Fruit fly (Drosophila melanogaster) whole organism, prepupa: ENCODE results near the gene hng2.

Experiments
- Blimp-1 ChIP-seq: fragments of 200-800 bp; sonication (Bioruptor generic); optimal IDR thresholded peaks from 3 replicates; lab custom pipeline; 2017; ENCODE audit warnings: missing biosample characterization, missing genetic modification characterization, mild to moderate bottlenecking, moderate library complexity, missing genetic modification reagents
- CG10631 ChIP-seq: fragments of 200-800 bp; sonication (Bioruptor generic); optimal IDR thresholded peaks from 2 replicates; lab custom pipeline; 2016; ENCODE audit warnings: missing biosample characterization, missing genetic modification characterization
- CG10669 ChIP-seq: fragments of 200-800 bp; sonication (Bioruptor generic); optimal IDR thresholded peaks from 3 replicates; lab custom pipeline; 2018; ENCODE audit warnings: missing biosample characterization, mild to moderate bottlenecking, missing genetic modification characterization, moderate library complexity
- CG11762 ChIP-seq: fragments of 200-800 bp; sonication (Bioruptor generic); optimal IDR thresholded peaks from 3 replicates; lab custom pipeline; 2016; ENCODE audit warnings: missing biosample characterization, missing genetic modification characterization; ENCODE audit not compliant: insufficient read depth
- CG11902 ChIP-seq: fragments of 200-800 bp; sonication (Bioruptor generic); optimal IDR thresholded peaks from 3 replicates; lab custom pipeline; 2016; ENCODE audit warnings: missing biosample characterization, missing genetic modification characterization
- CG15336 ChIP-seq: fragments of 200-800 bp; sonication (Bioruptor generic); IDR thresholded peaks from 2 replicates; pipeline ENCODE4 v1.3.6; 2022; ENCODE audit warnings: missing biosample characterization, missing genetic modification characterization
- CG16779 ChIP-seq: fragments of 200-800 bp; sonication (Bioruptor generic); optimal IDR thresholded peaks from 3 replicates; lab custom pipeline; 2017; ENCODE audit warnings: missing biosample characterization, mild to moderate bottlenecking, missing genetic modification characterization
- CG3032 ChIP-seq: fragments of 200-800 bp; optimal IDR thresholded peaks from 2 replicates; lab custom pipeline; 2019; ENCODE audit warnings: missing biosample characterization, mild to moderate bottlenecking, missing genetic modification characterization, moderate library complexity
- CG31627 ChIP-seq: fragments of 200-800 bp; sonication (Bioruptor generic); optimal IDR thresholded peaks from 3 replicates; lab custom pipeline; 2016; ENCODE audit warnings: missing biosample characterization, missing genetic modification characterization
- CG34406 ChIP-seq: fragments of 200-800 bp; sonication (Bioruptor generic); optimal IDR thresholded peaks from 3 replicates; lab custom pipeline; 2016; ENCODE audit warnings: missing biosample characterization, missing genetic modification characterization
- CG3919 ChIP-seq: fragments of 200-800 bp; sonication (Bioruptor generic); optimal IDR thresholded peaks from 3 replicates; lab custom pipeline; 2016; ENCODE audit warnings: missing biosample characterization, missing genetic modification characterization
- CG4318 ChIP-seq: fragments of 200-800 bp; sonication (Bioruptor generic); optimal IDR thresholded peaks from 3 replicates; lab custom pipeline; 2017; ENCODE audit warnings: missing biosample characterization, mild to moderate bottlenecking, missing genetic modification characterization
- CG6163 ChIP-seq: fragments of 200-800 bp; sonication (Bioruptor generic); IDR thresholded peaks from 3 replicates; pipeline ENCODE4 v1.3.6; 2022; ENCODE audit warnings: missing biosample characterization, missing genetic modification characterization
- CG6276 ChIP-seq: fragments of 200-800 bp; sonication (Bioruptor generic); optimal IDR thresholded peaks from 2 replicates; lab custom pipeline; 2017; ENCODE audit warnings: missing biosample characterization, mild to moderate bottlenecking, missing genetic modification characterization
- CG6792 ChIP-seq: fragments of 200-800 bp; sonication (Bioruptor generic); optimal IDR thresholded peaks from 3 replicates; lab custom pipeline; 2016; ENCODE audit warnings: missing biosample characterization, missing genetic modification characterization
- CG6808 ChIP-seq: fragments of 200-800 bp; sonication (Bioruptor generic); optimal IDR thresholded peaks from 3 replicates; lab custom pipeline; 2017; ENCODE audit warnings: missing biosample characterization, missing genetic modification characterization, mild to moderate bottlenecking, moderate library complexity, missing genetic modification reagents
- CG7368 ChIP-seq: fragments of 200-800 bp; sonication (Bioruptor generic); optimal IDR thresholded peaks from 3 replicates; lab custom pipeline; 2016; ENCODE audit warnings: missing biosample characterization, missing genetic modification characterization
- CG8119 ChIP-seq: fragments of 200-800 bp; sonication (Bioruptor generic); IDR thresholded peaks from 3 replicates; pipeline ENCODE4 v1.3.6; 2022; ENCODE audit warnings: missing biosample characterization, missing genetic modification characterization
- CG8632 ChIP-seq: fragments of 200-800 bp; sonication (Bioruptor generic); optimal IDR thresholded peaks from 3 replicates; lab custom pipeline; 2016; ENCODE audit warnings: missing biosample characterization, missing genetic modification characterization
- Eip78C ChIP-seq: fragments of 200-800 bp; sonication (Bioruptor generic); peaks from one replicate; lab custom pipeline; 2016; ENCODE audit warnings: missing biosample characterization, missing genetic modification characterization
- Eip93F ChIP-seq: fragments of 200-800 bp; sonication (Bioruptor generic); optimal IDR thresholded peaks from 2 replicates; lab custom pipeline; 2016; ENCODE audit warnings: missing biosample characterization, mild to moderate bottlenecking, missing genetic modification characterization
- Ets21C ChIP-seq: fragments of 200-800 bp; sonication (Bioruptor generic); optimal IDR thresholded peaks from 3 replicates; lab custom pipeline; 2016; ENCODE audit warnings: missing biosample characterization, missing genetic modification characterization
- Ets96B ChIP-seq: fragments of 200-800 bp; optimal IDR thresholded peaks from 2 replicates; lab custom pipeline; 2019; ENCODE audit warnings: missing biosample characterization, mild to moderate bottlenecking, missing genetic modification characterization, moderate library complexity
- Gug ChIP-seq: fragments of 200-800 bp; sonication (Bioruptor generic); IDR thresholded peaks from 2 replicates; pipeline ENCODE4 v1.3.6; 2022; ENCODE audit warnings: missing biosample characterization, missing genetic modification characterization
- Hr4 ChIP-seq: fragments of 200-800 bp; sonication (Bioruptor generic); optimal IDR thresholded peaks from 3 replicates; lab custom pipeline; 2016; ENCODE audit warnings: missing biosample characterization, missing genetic modification characterization
- Lpt ChIP-seq: fragments of 200-800 bp; sonication (Bioruptor generic); optimal IDR thresholded peaks from 3 replicates; lab custom pipeline; 2016; ENCODE audit warnings: missing biosample characterization, missing genetic modification characterization
- Met ChIP-seq: fragments of 200-800 bp; sonication (Bioruptor generic); optimal IDR thresholded peaks from 3 replicates; lab custom pipeline; 2016; ENCODE audit warnings: missing biosample characterization, missing genetic modification characterization
- Smox ChIP-seq: fragments of 200-800 bp; sonication (Bioruptor generic); optimal IDR thresholded peaks from 3 replicates; lab custom pipeline; 2016; ENCODE audit warnings: missing biosample characterization, missing genetic modification characterization
- Sox14 ChIP-seq: fragments of 200-800 bp; sonication (Bioruptor generic); optimal IDR thresholded peaks from 3 replicates; lab custom pipeline; 2016; ENCODE audit warnings: missing biosample characterization, missing genetic modification characterization
- Sox15 ChIP-seq: fragments of 200-800 bp; sonication (Bioruptor generic); optimal IDR thresholded peaks from 3 replicates; lab custom pipeline; 2016; ENCODE audit warnings: missing biosample characterization, missing genetic modification characterization
- achi ChIP-seq: fragments of 200-800 bp; sonication (Bioruptor generic); optimal IDR thresholded peaks from 3 replicates; lab custom pipeline; 2016; ENCODE audit warnings: missing biosample characterization, missing genetic modification characterization
- cyc ChIP-seq: fragments of 200-800 bp; sonication (Bioruptor generic); optimal IDR thresholded peaks from 3 replicates; lab custom pipeline; 2016; ENCODE audit warnings: missing biosample characterization, missing genetic modification characterization
- dac ChIP-seq: fragments of 200-800 bp; sonication (Bioruptor generic); optimal IDR thresholded peaks from 2 replicates; lab custom pipeline; 2017; ENCODE audit warnings: missing biosample characterization, mild to moderate bottlenecking, missing genetic modification characterization
- dsx ChIP-seq: fragments of 200-800 bp; optimal IDR thresholded peaks from 3 replicates; lab custom pipeline; 2019; ENCODE audit warnings: missing biosample characterization, mild to moderate bottlenecking, missing genetic modification characterization, moderate library complexity; ENCODE audit not compliant: poor library complexity, severe bottlenecking
- esn ChIP-seq: fragments of 200-800 bp; sonication (Bioruptor generic); optimal IDR thresholded peaks from 2 replicates; lab custom pipeline; 2016; ENCODE audit warnings: missing biosample characterization, mild to moderate bottlenecking, missing genetic modification characterization, moderate library complexity
- fd59A ChIP-seq: fragments of 200-800 bp; sonication (Bioruptor generic); optimal IDR thresholded peaks from 2 replicates; lab custom pipeline; 2017; ENCODE audit warnings: missing biosample characterization, mild to moderate bottlenecking, missing genetic modification characterization, missing genetic modification reagents
- fd85E ChIP-seq: fragments of 200-800 bp; sonication (Bioruptor generic); optimal IDR thresholded peaks from 3 replicates; lab custom pipeline; 2016; ENCODE audit warnings: missing biosample characterization, missing genetic modification characterization
- fkh ChIP-seq: fragments of 200-800 bp; sonication (Bioruptor generic); optimal IDR thresholded peaks from 3 replicates; lab custom pipeline; 2017; ENCODE audit warnings: missing biosample characterization, mild to moderate bottlenecking, missing genetic modification characterization, moderate library complexity
- lz ChIP-seq: fragments of 200-800 bp; sonication (Bioruptor generic); optimal IDR thresholded peaks from 3 replicates; lab custom pipeline; 2016; ENCODE audit warnings: missing biosample characterization, missing genetic modification characterization
- pdm3 ChIP-seq: fragments of 200-800 bp; sonication (Bioruptor generic); optimal IDR thresholded peaks from 3 replicates; lab custom pipeline; 2016; ENCODE audit warnings: missing biosample characterization, missing genetic modification characterization
- salr ChIP-seq, 2 experiments: fragments of 200-800 bp; sonication (Bioruptor generic); optimal IDR thresholded peaks; 3 replicates each; lab custom pipeline; 2016 to 2018; ENCODE audit warnings: missing biosample characterization in 2 of 2, missing genetic modification characterization in 2 of 2, mild to moderate bottlenecking in 1 of 2
- spab ChIP-seq: fragments of 200-800 bp; sonication (Bioruptor generic); optimal IDR thresholded peaks from 2 replicates; lab custom pipeline; 2017; ENCODE audit warnings: missing biosample characterization, mild to moderate bottlenecking, missing genetic modification characterization, missing genetic modification reagents
- ss ChIP-seq, 2 experiments: fragments of 200-800 bp; sonication (Bioruptor generic); optimal IDR thresholded peaks; 2 replicates in 1 of 2; 3 replicates in 1 of 2; lab custom pipeline; 2017 to 2018; ENCODE audit warnings: mild to moderate bottlenecking in 2 of 2, missing biosample characterization in 2 of 2, missing genetic modification characterization in 2 of 2, moderate library complexity in 1 of 2
- topi ChIP-seq: fragments of 200-800 bp; sonication (Bioruptor generic); optimal IDR thresholded peaks from 3 replicates; lab custom pipeline; 2016; ENCODE audit warnings: missing biosample characterization, missing genetic modification characterization
- vri ChIP-seq: fragments of 200-800 bp; sonication (Bioruptor generic); optimal IDR thresholded peaks from 3 replicates; lab custom pipeline; 2016; ENCODE audit warnings: missing biosample characterization, mild to moderate bottlenecking, missing genetic modification characterization

Gene hng2

dm6 chr3R:8846154-8846648, 40.1 kb downstream of the hng2 start (continued):
- TF ChIP-seq Hr4 (GFP tag; lab: Kevin White, UChicago) (no peak), CG15336 (GFP tag; lab: Robert Waterston, UW) (peak; percentile 62), Sox15 (GFP tag; lab: Kevin White, UChicago) (no peak), CG10669 (GFP tag; lab: Kevin White, UChicago) (peak; percentile 23), CG3919 (no peak), CG7368 (GFP tag; lab: Kevin White, UChicago) (no peak), lz (GFP tag; lab: Kevin White, UChicago) (no peak), vri (peak; percentile 33), CG10631 (GFP tag; lab: Kevin White, UChicago) (no peak), Eip93F (GFP tag; lab: Kevin White, UChicago) (no peak), CG8632 (GFP tag; lab: Kevin White, UChicago) (peak; percentile 19), spab (GFP tag; lab: Kevin White, UChicago) (no peak), Met (GFP tag; lab: Kevin White, UChicago) (no peak), fd59A (no peak), CG3032 (tag; lab: Kevin White, UChicago) (no peak), CG6808 (GFP tag; lab: Kevin White, UChicago) (peak; percentile 43), achi (GFP tag; lab: Kevin White, UChicago) (peak; percentile 11), Lpt (peak; percentile 0), Ets21C (GFP tag; lab: Kevin White, UChicago) (no peak), Gug (GFP tag; lab: Robert Waterston, UW) (no peak), CG16779 (tag; lab: Kevin White, UChicago) (no peak), pdm3 (no peak), CG4318 (GFP tag; lab: Kevin White, UChicago) (no peak)

dm6 chr3R:8847096-8847639, 41.0 kb downstream of the hng2 start:
- TF ChIP-seq Ets96B (tag; lab: Kevin White, UChicago) = peak; percentile 43
- no peak for TF ChIP-seq Gug (GFP tag; lab: Robert Waterston, UW)
- TF ChIP-seq Eip78C = peak; percentile 83
- peak; percentile 70 for TF ChIP-seq CG6163 (GFP tag; lab: Robert Waterston, UW)
- no peak for TF ChIP-seq Lpt
- TF ChIP-seq CG3032 (tag; lab: Kevin White, UChicago) = peak; percentile 43
- TF ChIP-seq fd85E (GFP tag; lab: Kevin White, UChicago) = no peak
- peak; percentile 50 for TF ChIP-seq CG8632 (GFP tag; lab: Kevin White, UChicago)
- peak; percentile 34 for TF ChIP-seq Sox15 (GFP tag; lab: Kevin White, UChicago)
- TF ChIP-seq CG11762 = peak; percentile 22
- TF ChIP-seq cyc (GFP tag; lab: Kevin White, UChicago) = peak; percentile 36
- peak; percentile 32 for TF ChIP-seq Smox (GFP tag; lab: Kevin White, UChicago)
- TF ChIP-seq CG7368 (GFP tag; lab: Kevin White, UChicago) = no peak
- peak; percentile 15 for TF ChIP-seq spab (GFP tag; lab: Kevin White, UChicago)
- peak; percentile 29 for TF ChIP-seq Ets21C (GFP tag; lab: Kevin White, UChicago)
- peak; percentile 13 to 21 for TF ChIP-seq salr (GFP tag; optimal IDR thresholded peaks at IDR 0.05; lab: Kevin White, UChicago)
- TF ChIP-seq CG15336 (GFP tag; lab: Robert Waterston, UW) = peak; percentile 55
- TF ChIP-seq topi = peak; percentile 40
- TF ChIP-seq CG34406 (GFP tag; lab: Kevin White, UChicago) = peak; percentile 52
- TF ChIP-seq dac (GFP tag; lab: Kevin White, UChicago) = peak; percentile 11
- peak; percentile 55 for TF ChIP-seq esn (GFP tag; lab: Kevin White, UChicago)
- peak; percentile 59; the same call in 2 of the 3 replicates for TF ChIP-seq CG8119 (GFP tag; lab: Robert Waterston, UW)
- TF ChIP-seq dsx (GFP tag; lab: Kevin White, UChicago) = peak; percentile 12
- peak; percentile 45 for TF ChIP-seq lz (GFP tag; lab: Kevin White, UChicago)
- TF ChIP-seq CG16779 (tag; lab: Kevin White, UChicago) = no peak
- TF ChIP-seq CG11902 = peak; percentile 49
- peak; percentile 42 for TF ChIP-seq Sox14
- TF ChIP-seq achi (GFP tag; lab: Kevin White, UChicago) = peak; percentile 60
- no peak for TF ChIP-seq Eip93F (GFP tag; lab: Kevin White, UChicago)
- peak; percentile 59 for TF ChIP-seq CG10669 (GFP tag; lab: Kevin White, UChicago)
- peak; percentile 51 for TF ChIP-seq Hr4 (GFP tag; lab: Kevin White, UChicago)
- peak; percentile 34 for TF ChIP-seq CG6808 (GFP tag; lab: Kevin White, UChicago)
- peak; percentile 53 for TF ChIP-seq CG31627
- peak in 1 of 2 experiments; percentile 55 for TF ChIP-seq ss (GFP tag; optimal IDR thresholded peaks at IDR 0.05; lab: Kevin White, UChicago)
- TF ChIP-seq CG6276 (GFP tag; lab: Kevin White, UChicago) = peak; percentile 17
- no peak for TF ChIP-seq Blimp-1 (GFP tag; lab: Kevin White, UChicago)
- no peak for TF ChIP-seq fkh (GFP tag; lab: Kevin White, UChicago)
- peak; percentile 61 for TF ChIP-seq CG6792
- TF ChIP-seq CG4318 (GFP tag; lab: Kevin White, UChicago) = no peak
